Worm (Caenorhabditis elegans) whole organism, early embryonic: ENCODE results near the gene fbxa-115.

Experiments
- B0310.2 ChIP-seq: sonication (generic microtip); optimal IDR thresholded peaks from 2 replicates; lab custom pipeline; 2016; ENCODE audit warnings: mild to moderate bottlenecking, missing genetic modification characterization, missing compliant biosample characterization
- F13C5.2 ChIP-seq: sonication (generic microtip); optimal IDR thresholded peaks from 2 replicates; lab custom pipeline; 2017; ENCODE audit warnings: mild to moderate bottlenecking, missing genetic modification characterization, inconsistent platforms, missing compliant biosample characterization
- aly-1 ChIP-seq: sonication (generic microtip); optimal IDR thresholded peaks from 2 replicates; lab custom pipeline; 2016; ENCODE audit warnings: missing genetic modification characterization, missing compliant biosample characterization
- ama-1 ChIP-seq: fragments of 150-350 bp; optimal IDR thresholded peaks from 2 replicates; lab custom pipeline; 2014
- ceh-13 ChIP-seq: fragments of 200-800 bp; sonication (Bioruptor generic); optimal IDR thresholded peaks from 2 replicates; lab custom pipeline; 2018; ENCODE audit warnings: mild to moderate bottlenecking, missing genetic modification characterization, missing compliant biosample characterization
- ceh-36 ChIP-seq: sonication (generic microtip); optimal IDR thresholded peaks from 2 replicates; lab custom pipeline; 2016; ENCODE audit warnings: missing genetic modification characterization, inconsistent platforms, missing compliant biosample characterization
- ets-7 ChIP-seq: sonication (generic microtip); optimal IDR thresholded peaks from 2 replicates; lab custom pipeline; 2016; ENCODE audit warnings: missing genotype, missing genetic modification characterization, missing compliant biosample characterization
- flt-1 ChIP-seq: fragments of 200-800 bp; sonication (Bioruptor generic); IDR thresholded peaks from 2 replicates; pipeline ENCODE4 v1.3.6; 2022; ENCODE audit warnings: missing genetic modification characterization, missing compliant biosample characterization
- hmbx-1 ChIP-seq: sonication (generic microtip); optimal IDR thresholded peaks from 2 replicates; lab custom pipeline; 2016; ENCODE audit warnings: mild to moderate bottlenecking, missing genetic modification characterization, missing compliant biosample characterization
- hmg-4 ChIP-seq: fragments of 200-800 bp; sonication (Bioruptor generic); optimal IDR thresholded peaks from 2 replicates; lab custom pipeline; 2018; ENCODE audit warnings: mild to moderate bottlenecking, missing genetic modification characterization, missing compliant biosample characterization
- hnd-1 ChIP-seq: sonication (generic microtip); optimal IDR thresholded peaks from 2 replicates; lab custom pipeline; 2016; ENCODE audit warnings: missing genetic modification characterization, missing compliant biosample characterization
- pes-1 ChIP-seq: fragments of 200-800 bp; sonication (Bioruptor generic); IDR thresholded peaks from 2 replicates; pipeline ENCODE4 v1.3.6; 2022; ENCODE audit warnings: missing genetic modification reagents, missing genetic modification characterization, missing compliant biosample characterization
- scrt-1 ChIP-seq: fragments of 200-800 bp; sonication (Bioruptor generic); IDR thresholded peaks from 2 replicates; pipeline ENCODE4 v1.3.6; 2022; ENCODE audit warnings: missing genetic modification characterization, missing compliant biosample characterization
- sea-1 ChIP-seq: fragments of 200-800 bp; sonication (Bioruptor generic); conservative IDR thresholded peaks from 2 replicates; pipeline ENCODE4 v1.3.6; 2022; ENCODE audit warnings: missing genetic modification characterization, missing compliant biosample characterization
- tbx-11 ChIP-seq: fragments of 200-800 bp; sonication (Bioruptor generic); IDR thresholded peaks from 2 replicates; pipeline ENCODE4 v1.3.6; 2022; ENCODE audit warnings: missing genetic modification characterization, missing compliant biosample characterization
- tbx-37 ChIP-seq: fragments of 200-800 bp; sonication (Bioruptor generic); conservative IDR thresholded peaks from 2 replicates; pipeline ENCODE4 v1.3.6; 2022; ENCODE audit warnings: missing genetic modification reagents, missing genetic modification characterization, missing compliant biosample characterization
- tra-4 ChIP-seq: sonication (generic microtip); optimal IDR thresholded peaks from 2 replicates; lab custom pipeline; 2017; ENCODE audit warnings: missing genetic modification characterization, missing compliant biosample characterization

fbxa-115 gene

DNA sequence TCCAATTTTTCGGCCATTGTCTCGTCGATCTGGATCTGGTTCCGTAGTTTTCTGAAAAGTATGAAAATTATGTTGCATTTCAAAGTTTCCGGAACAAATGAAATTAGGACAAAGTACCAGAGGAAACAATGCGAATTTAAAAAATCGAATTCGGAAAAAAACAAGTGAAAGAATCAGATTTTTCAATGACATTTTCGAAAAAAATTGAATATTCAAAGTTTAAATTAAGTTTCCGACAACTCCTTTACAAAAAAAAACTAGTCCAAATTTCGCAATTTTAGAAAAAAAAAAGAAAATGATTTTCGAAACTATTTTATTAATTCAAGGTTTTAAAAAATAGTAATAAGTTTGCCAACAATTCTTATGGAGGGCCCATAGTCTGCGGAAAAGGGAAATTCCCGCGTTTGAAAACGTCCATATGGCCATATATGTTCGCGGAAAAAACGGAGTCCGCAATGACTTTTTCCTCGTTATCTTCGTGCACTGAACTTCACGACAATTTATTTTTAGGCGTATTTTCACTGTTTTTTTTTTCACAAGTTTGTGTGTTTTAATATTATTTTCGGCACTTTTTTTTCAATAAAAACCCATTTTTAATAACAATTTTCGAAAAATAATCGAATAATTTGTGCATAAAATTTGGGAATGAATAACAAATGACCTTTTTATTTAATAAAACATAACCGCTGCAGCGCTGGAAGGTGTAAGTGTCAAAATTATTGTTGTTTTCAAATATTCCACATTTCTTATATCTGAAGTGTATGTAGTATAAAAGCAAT is at the start of gene fbxa-115, which contains the start of gene Y113G7B.27:
Gene fbxa-115, minus strand, starts transcription at position 51 of the 779 bp plus-strand sequence.
Gene Y113G7B.27, plus strand, starts transcription at position 729 of the 779 bp plus-strand sequence.
- no peak for TF ChIP-seq ama-1 (lab: Kevin White, UChicago)
- TF ChIP-seq ets-7 (tag; lab: Kevin White, UChicago), result no peak
- TF ChIP-seq hmbx-1, result no peak
- TF ChIP-seq F13C5.2, result no peak
- TF ChIP-seq pes-1 (GFP tag; lab: Robert Waterston, UW), result no peak
- no peak for TF ChIP-seq flt-1
- no peak for TF ChIP-seq ceh-13 (GFP tag; lab: Kevin White, UChicago)
- TF ChIP-seq tbx-37 (GFP tag; lab: Robert Waterston, UW), result no peak
- TF ChIP-seq tra-4, result no peak
- TF ChIP-seq hnd-1 (tag; lab: Kevin White, UChicago), result no peak

DNA sequence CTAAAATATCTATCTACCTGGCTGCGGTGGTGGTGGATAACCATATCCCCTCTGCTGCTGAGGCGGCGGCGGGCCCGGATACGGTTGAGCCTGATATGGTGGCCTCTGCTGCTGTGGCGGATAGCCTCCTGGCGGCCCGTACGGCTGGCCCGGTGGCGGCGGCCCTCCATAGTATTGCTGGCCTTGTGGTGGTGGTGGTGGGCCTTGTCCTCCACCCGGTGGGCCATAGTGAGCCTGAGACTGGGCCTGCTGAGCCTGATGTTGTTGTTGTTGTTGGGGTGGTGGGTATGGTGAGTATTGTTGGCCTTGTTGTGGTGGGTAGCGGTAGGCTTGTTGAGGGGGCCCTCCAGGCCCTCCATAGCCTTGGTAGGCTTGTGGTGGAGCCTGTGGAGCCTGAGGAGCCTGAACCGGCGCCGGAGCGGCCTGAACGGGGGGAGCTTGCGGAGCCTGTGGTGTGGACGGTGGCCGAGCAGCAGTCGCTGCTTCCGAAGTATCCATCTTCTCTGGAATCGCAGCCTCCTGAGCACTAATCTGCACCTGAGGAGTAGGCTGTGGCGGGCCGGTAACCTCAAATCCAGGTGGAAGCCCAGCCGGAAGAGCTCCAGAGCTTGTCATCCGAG is 49.4 kb upstream of the fbxa-115 start:
- 0 out of 2 replicates have a peak, but pooled peaks have one; percentile 30 for TF ChIP-seq pes-1 (GFP tag; lab: Robert Waterston, UW)
- TF ChIP-seq tbx-37 (GFP tag; lab: Robert Waterston, UW), result no peak
- TF ChIP-seq ama-1 (lab: Kevin White, UChicago), result no peak

DNA sequence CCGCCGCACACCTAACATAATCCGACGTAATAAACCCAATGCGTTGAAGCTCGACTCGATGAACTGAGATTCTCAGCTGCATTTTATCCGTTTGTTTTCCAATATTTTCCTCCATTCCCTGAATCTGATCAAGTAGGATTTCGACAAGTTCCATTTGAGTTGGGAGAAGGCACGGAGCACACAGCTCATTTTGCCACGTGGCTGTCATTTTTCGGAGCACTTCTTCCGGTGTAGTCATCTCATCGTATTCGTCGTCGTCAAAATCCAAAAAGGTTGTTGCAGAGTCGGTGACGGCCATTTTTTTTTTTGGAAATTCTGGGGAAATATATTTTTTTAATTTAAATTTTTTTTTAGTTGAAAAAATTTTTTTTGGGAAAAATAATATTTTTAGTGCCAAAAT is 45.5 kb upstream of the fbxa-115 start, which contains the start of gene sld-5:
Gene sld-5, minus strand, starts transcription at position 317 of the 400 bp plus-strand sequence.
- TF ChIP-seq ets-7 (tag; lab: Kevin White, UChicago), result no peak
- TF ChIP-seq ceh-36, result no peak
- TF ChIP-seq hnd-1 (tag; lab: Kevin White, UChicago), result no peak
- TF ChIP-seq ama-1 (lab: Kevin White, UChicago), result no peak
- TF ChIP-seq ceh-13 (GFP tag; lab: Kevin White, UChicago), result no peak
- no peak for TF ChIP-seq tra-4
- TF ChIP-seq tbx-11, result no peak
- TF ChIP-seq F13C5.2, result no peak
- TF ChIP-seq B0310.2 (tag; lab: Kevin White, UChicago), result no peak
- TF ChIP-seq sea-1, result no peak
- no peak for TF ChIP-seq hmg-4 (GFP tag; lab: Kevin White, UChicago)
- TF ChIP-seq tbx-37 (GFP tag; lab: Robert Waterston, UW), result no peak
- no peak for TF ChIP-seq flt-1

DNA sequence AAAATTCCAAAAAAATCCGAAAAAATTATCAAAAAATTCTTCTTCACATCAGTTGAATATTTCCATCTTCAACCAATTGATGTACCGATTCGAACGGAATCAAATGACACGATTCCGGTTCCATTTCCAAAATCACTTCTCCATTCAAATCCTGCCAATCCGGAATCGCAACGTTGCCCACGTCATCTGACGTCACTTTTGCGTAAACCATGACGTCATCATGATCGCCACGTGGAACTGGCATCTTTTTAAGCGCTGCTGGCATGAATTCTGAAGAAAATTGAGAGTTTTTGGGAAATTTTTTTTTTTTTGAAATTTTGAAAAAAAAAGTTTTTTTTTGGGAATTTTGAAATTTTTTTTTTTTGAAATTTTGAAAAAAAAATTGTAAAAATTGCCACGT is 43.3 kb upstream of the fbxa-115 start:
- TF ChIP-seq F13C5.2, result no peak
- TF ChIP-seq scrt-1 (GFP tag; lab: Robert Waterston, UW), result no peak
- TF ChIP-seq hnd-1 (tag; lab: Kevin White, UChicago), result no peak
- no peak for TF ChIP-seq ets-7 (tag; lab: Kevin White, UChicago)
- no peak for TF ChIP-seq tra-4
- no peak for TF ChIP-seq hmbx-1
- no peak for TF ChIP-seq hmg-4 (GFP tag; lab: Kevin White, UChicago)
- no peak for TF ChIP-seq tbx-11
- no peak for TF ChIP-seq B0310.2 (tag; lab: Kevin White, UChicago)
- no peak for TF ChIP-seq flt-1
- no peak for TF ChIP-seq tbx-37 (GFP tag; lab: Robert Waterston, UW)
- no peak for TF ChIP-seq pes-1 (GFP tag; lab: Robert Waterston, UW)
- TF ChIP-seq ama-1 (lab: Kevin White, UChicago), result no peak
- TF ChIP-seq aly-1 (tag; lab: Kevin White, UChicago), result no peak
- no peak for TF ChIP-seq ceh-13 (GFP tag; lab: Kevin White, UChicago)

DNA sequence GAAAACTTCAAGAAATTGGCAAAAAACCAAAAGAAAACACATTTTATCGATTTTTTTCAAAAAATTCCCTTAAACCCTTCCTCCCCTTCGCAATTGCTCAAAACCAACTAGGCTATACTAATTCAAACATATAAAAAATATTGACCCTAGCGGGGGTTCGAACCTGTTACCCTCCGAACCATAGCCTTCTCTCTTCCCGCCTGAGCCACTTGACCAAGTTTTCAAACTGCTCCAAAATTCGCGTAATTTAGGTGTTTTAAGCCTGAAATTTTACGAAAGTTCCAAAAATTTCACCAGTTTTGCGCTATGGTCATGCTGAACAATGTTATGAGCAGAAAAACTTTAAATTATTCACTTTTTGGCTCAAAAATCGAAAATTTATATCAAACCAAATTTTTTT is 42.5 kb upstream of the fbxa-115 start:
- TF ChIP-seq pes-1 (GFP tag; lab: Robert Waterston, UW) (peak; percentile 7; the same call in 1 of the 2 replicates), F13C5.2 (no peak), flt-1 (0 out of 2 replicates have a peak, but pooled peaks have one; percentile 27), tbx-37 (GFP tag; lab: Robert Waterston, UW) (no peak), hmg-4 (GFP tag; lab: Kevin White, UChicago) (no peak), sea-1 (no peak), hmbx-1 (no peak), B0310.2 (tag; lab: Kevin White, UChicago) (peak; percentile 16), ceh-13 (GFP tag; lab: Kevin White, UChicago) (no peak), ceh-36 (peak; percentile 18), hnd-1 (tag; lab: Kevin White, UChicago) (no peak), ama-1 (lab: Kevin White, UChicago) (peak; percentile 29), tra-4 (no peak), scrt-1 (GFP tag; lab: Robert Waterston, UW) (0 out of 2 replicates have a peak, but pooled peaks have one; percentile 20)

DNA sequence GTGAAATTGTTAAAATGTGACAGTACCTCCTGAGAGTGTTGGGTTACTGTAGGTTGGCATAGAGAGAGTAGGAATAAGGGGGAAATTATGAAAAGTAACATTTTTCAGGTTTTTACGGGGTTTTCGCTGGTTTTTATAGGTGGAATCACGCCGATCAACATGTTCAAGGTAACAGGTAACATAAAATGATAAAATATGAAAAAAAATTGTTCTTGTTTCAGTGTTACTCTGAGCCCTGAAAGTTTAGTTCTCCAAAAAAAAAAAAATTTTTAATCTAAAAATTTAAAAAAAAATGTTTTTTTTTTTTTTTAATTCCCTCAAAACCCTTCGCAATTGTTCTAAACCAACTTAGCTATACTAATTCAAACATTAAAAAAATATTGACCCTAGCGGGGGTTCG is 41.8 kb upstream of the fbxa-115 start, which contains the start of gene Y113G7B.15:
Gene Y113G7B.15, minus strand, starts transcription at position 101 of the 400 bp plus-strand sequence.
- TF ChIP-seq ceh-13 (GFP tag; lab: Kevin White, UChicago) (no peak), pes-1 (GFP tag; lab: Robert Waterston, UW) (no peak), B0310.2 (tag; lab: Kevin White, UChicago) (no peak), hnd-1 (tag; lab: Kevin White, UChicago) (no peak), tbx-11 (no peak), tra-4 (no peak), sea-1 (no peak), scrt-1 (GFP tag; lab: Robert Waterston, UW) (no peak), hmbx-1 (no peak), ceh-36 (no peak), aly-1 (tag; lab: Kevin White, UChicago) (no peak), ama-1 (lab: Kevin White, UChicago) (no peak), ets-7 (tag; lab: Kevin White, UChicago) (no peak), flt-1 (no peak)

DNA sequence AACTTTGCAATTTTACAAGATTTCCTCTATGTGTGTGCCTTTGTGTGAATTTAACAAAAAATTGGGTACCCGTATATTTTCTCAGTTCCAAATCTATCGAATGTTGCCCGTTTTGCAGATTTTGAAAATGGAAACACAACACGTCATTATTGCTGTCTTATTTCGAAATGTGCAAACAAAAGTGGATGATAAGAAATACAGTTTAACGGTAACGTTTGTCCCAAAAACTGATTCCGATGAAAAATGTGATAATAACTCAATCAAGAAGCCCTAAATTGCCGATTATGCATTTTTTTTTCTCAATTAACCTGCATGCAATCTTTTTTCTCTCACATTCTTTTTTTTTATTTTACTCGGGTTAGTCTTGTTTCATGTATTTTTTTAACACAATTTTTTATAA is 33.4 kb upstream of the fbxa-115 start:
- TF ChIP-seq hmbx-1, result no peak
- TF ChIP-seq sea-1, result no peak
- TF ChIP-seq ets-7 (tag; lab: Kevin White, UChicago), result no peak
- no peak for TF ChIP-seq ceh-36
- no peak for TF ChIP-seq ceh-13 (GFP tag; lab: Kevin White, UChicago)
- no peak for TF ChIP-seq hnd-1 (tag; lab: Kevin White, UChicago)
- TF ChIP-seq tbx-11, result no peak
- no peak for TF ChIP-seq aly-1 (tag; lab: Kevin White, UChicago)
- no peak for TF ChIP-seq tra-4
- no peak for TF ChIP-seq ama-1 (lab: Kevin White, UChicago)
- TF ChIP-seq pes-1 (GFP tag; lab: Robert Waterston, UW), result no peak
- TF ChIP-seq B0310.2 (tag; lab: Kevin White, UChicago), result no peak
- TF ChIP-seq flt-1, result no peak
- TF ChIP-seq F13C5.2, result no peak
- TF ChIP-seq tbx-37 (GFP tag; lab: Robert Waterston, UW), result no peak
- TF ChIP-seq scrt-1 (GFP tag; lab: Robert Waterston, UW), result no peak
